Worm (Caenorhabditis elegans) whole organism, young adult: Measurements from ENCODE around the gene lin-13.

ENCODE experiments used
- B0261.1 ChIP-seq: sonication (generic microtip); optimal IDR thresholded peaks from 2 replicates; lab custom pipeline; 2016; ENCODE audit warnings: mild to moderate bottlenecking, missing genetic modification characterization, moderate library complexity, missing compliant biosample characterization
- Y79H2A.3 ChIP-seq: fragments of 200-800 bp; sonication (Bioruptor generic); conservative IDR thresholded peaks from 2 replicates; pipeline ENCODE4 v1.3.6; 2022; ENCODE audit warnings: missing genetic modification reagents, missing genetic modification characterization, missing compliant biosample characterization
- ama-1 ChIP-seq, 3 experiments: fragments of 150-350 bp in 1 of 3; sonication (generic microtip) in 2 of 3; optimal IDR thresholded peaks; 2 replicates each; lab custom pipeline; 2014 to 2018; ENCODE audit warnings: missing biosample characterization in 2 of 3, missing genetic modification characterization in 2 of 3, missing genetic modification reagents in 2 of 3
- attf-5 ChIP-seq: fragments of 200-800 bp; sonication (Bioruptor generic); optimal IDR thresholded peaks from 2 replicates; lab custom pipeline; 2018; ENCODE audit warnings: mild to moderate bottlenecking, missing genetic modification characterization, missing compliant biosample characterization
- die-1 ChIP-seq: sonication (generic microtip); optimal IDR thresholded peaks from 2 replicates; lab custom pipeline; 2016; ENCODE audit warnings: missing genotype, mild to moderate bottlenecking, missing genetic modification characterization, missing compliant biosample characterization
- efl-1 ChIP-seq: fragments of 150-350 bp; optimal IDR thresholded peaks from 2 replicates; lab custom pipeline; 2014; ENCODE audit warnings: missing biosample characterization, missing genetic modification reagents, missing genetic modification characterization
- let-607 ChIP-seq, 2 experiments: fragments of 200-800 bp in 1 of 2; sonication (Bioruptor generic) in 1 of 2; sonication (generic microtip) in 1 of 2; optimal IDR thresholded peaks; 2 replicates each; lab custom pipeline; 2016 to 2018; ENCODE audit warnings: mild to moderate bottlenecking in 2 of 2, missing compliant biosample characterization in 2 of 2, missing genetic modification characterization in 2 of 2, moderate library complexity in 2 of 2, missing genotype in 1 of 2

DNA sequence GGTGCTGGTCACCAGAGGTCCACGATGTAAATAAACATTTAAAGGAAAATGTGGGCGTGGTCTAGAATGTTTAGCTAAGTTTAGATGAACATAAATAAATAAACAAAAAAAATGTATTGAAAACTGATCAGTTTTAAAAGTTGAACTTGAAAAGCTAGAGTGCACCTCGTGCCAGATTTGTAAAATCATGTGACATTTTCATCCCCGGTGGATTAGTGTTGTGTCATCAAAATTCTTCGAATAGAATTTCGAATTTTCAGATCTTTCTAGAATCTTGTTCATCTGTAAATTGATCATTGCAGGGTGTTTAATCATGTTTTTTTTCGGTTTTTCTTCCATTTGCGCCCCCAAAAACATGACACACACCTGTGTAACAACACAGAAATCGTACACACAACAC is 17.2 kb upstream of the lin-13 start:
- no peak for TF ChIP-seq efl-1 (GFP tag; lab: Kevin White, UChicago)
- TF ChIP-seq let-607 (tag; optimal IDR thresholded peaks at IDR 0.05; lab: Kevin White, UChicago): no peak
- no peak for TF ChIP-seq ama-1 (optimal IDR thresholded peaks at IDR 0.05; lab: Kevin White, UChicago)
- no peak for TF ChIP-seq ama-1 (GFP tag; optimal IDR thresholded peaks at IDR 0.05; lab: Kevin White, UChicago)
- TF ChIP-seq Y79H2A.3: no peak
- no peak for TF ChIP-seq B0261.1 (tag; lab: Kevin White, UChicago)
- no peak for TF ChIP-seq attf-5
- TF ChIP-seq die-1 (tag; lab: Kevin White, UChicago): no peak
